Fruit fly (Drosophila melanogaster) whole organism, prepupa: Measurements from ENCODE around the gene Tlk.

Experiments used
- Blimp-1 ChIP-seq: fragments of 200-800 bp; sonication (Bioruptor generic); optimal IDR thresholded peaks from 3 replicates; lab custom pipeline; 2017; ENCODE audit warnings: missing biosample characterization, missing genetic modification characterization, mild to moderate bottlenecking, moderate library complexity, missing genetic modification reagents
- CG10631 ChIP-seq: fragments of 200-800 bp; sonication (Bioruptor generic); optimal IDR thresholded peaks from 2 replicates; lab custom pipeline; 2016; ENCODE audit warnings: missing biosample characterization, missing genetic modification characterization
- CG10669 ChIP-seq: fragments of 200-800 bp; sonication (Bioruptor generic); optimal IDR thresholded peaks from 3 replicates; lab custom pipeline; 2018; ENCODE audit warnings: missing biosample characterization, mild to moderate bottlenecking, missing genetic modification characterization, moderate library complexity
- CG11294 ChIP-seq: fragments of 200-800 bp; sonication (Bioruptor generic); IDR thresholded peaks from 2 replicates; pipeline ENCODE4 v1.3.6; 2022; ENCODE audit warnings: missing biosample characterization, missing genetic modification characterization
- CG11762 ChIP-seq: fragments of 200-800 bp; sonication (Bioruptor generic); optimal IDR thresholded peaks from 3 replicates; lab custom pipeline; 2016; ENCODE audit warnings: missing biosample characterization, missing genetic modification characterization; ENCODE audit not compliant: insufficient read depth
- CG11902 ChIP-seq: fragments of 200-800 bp; sonication (Bioruptor generic); optimal IDR thresholded peaks from 3 replicates; lab custom pipeline; 2016; ENCODE audit warnings: missing biosample characterization, missing genetic modification characterization
- CG15336 ChIP-seq: fragments of 200-800 bp; sonication (Bioruptor generic); IDR thresholded peaks from 2 replicates; pipeline ENCODE4 v1.3.6; 2022; ENCODE audit warnings: missing biosample characterization, missing genetic modification characterization
- CG1621 ChIP-seq: fragments of 200-800 bp; sonication (Bioruptor generic); optimal IDR thresholded peaks from 3 replicates; lab custom pipeline; 2018; ENCODE audit warnings: missing biosample characterization, mild to moderate bottlenecking, missing genetic modification characterization
- CG16779 ChIP-seq: fragments of 200-800 bp; sonication (Bioruptor generic); optimal IDR thresholded peaks from 3 replicates; lab custom pipeline; 2017; ENCODE audit warnings: missing biosample characterization, mild to moderate bottlenecking, missing genetic modification characterization
- CG3032 ChIP-seq: fragments of 200-800 bp; optimal IDR thresholded peaks from 2 replicates; lab custom pipeline; 2019; ENCODE audit warnings: missing biosample characterization, mild to moderate bottlenecking, missing genetic modification characterization, moderate library complexity
- CG32006 ChIP-seq: fragments of 200-800 bp; sonication (Bioruptor generic); optimal IDR thresholded peaks from 3 replicates; lab custom pipeline; 2017; ENCODE audit warnings: missing biosample characterization, mild to moderate bottlenecking, missing genetic modification characterization
- CG34406 ChIP-seq: fragments of 200-800 bp; sonication (Bioruptor generic); optimal IDR thresholded peaks from 3 replicates; lab custom pipeline; 2016; ENCODE audit warnings: missing biosample characterization, missing genetic modification characterization
- CG3919 ChIP-seq: fragments of 200-800 bp; sonication (Bioruptor generic); optimal IDR thresholded peaks from 3 replicates; lab custom pipeline; 2016; ENCODE audit warnings: missing biosample characterization, missing genetic modification characterization
- CG4318 ChIP-seq: fragments of 200-800 bp; sonication (Bioruptor generic); optimal IDR thresholded peaks from 3 replicates; lab custom pipeline; 2017; ENCODE audit warnings: missing biosample characterization, mild to moderate bottlenecking, missing genetic modification characterization
- CG6276 ChIP-seq: fragments of 200-800 bp; sonication (Bioruptor generic); optimal IDR thresholded peaks from 2 replicates; lab custom pipeline; 2017; ENCODE audit warnings: missing biosample characterization, mild to moderate bottlenecking, missing genetic modification characterization
- CG7368 ChIP-seq: fragments of 200-800 bp; sonication (Bioruptor generic); optimal IDR thresholded peaks from 3 replicates; lab custom pipeline; 2016; ENCODE audit warnings: missing biosample characterization, missing genetic modification characterization
- CG8119 ChIP-seq: fragments of 200-800 bp; sonication (Bioruptor generic); IDR thresholded peaks from 3 replicates; pipeline ENCODE4 v1.3.6; 2022; ENCODE audit warnings: missing biosample characterization, missing genetic modification characterization
- CG8319 ChIP-seq: fragments of 200-800 bp; sonication (Bioruptor generic); optimal IDR thresholded peaks from 3 replicates; lab custom pipeline; 2016; ENCODE audit warnings: missing biosample characterization, missing genetic modification characterization
- Eip75B ChIP-seq: fragments of 200-800 bp; sonication (Bioruptor generic); optimal IDR thresholded peaks from 3 replicates; lab custom pipeline; 2016; ENCODE audit warnings: missing biosample characterization, missing genetic modification characterization
- Eip93F ChIP-seq: fragments of 200-800 bp; sonication (Bioruptor generic); optimal IDR thresholded peaks from 2 replicates; lab custom pipeline; 2016; ENCODE audit warnings: missing biosample characterization, mild to moderate bottlenecking, missing genetic modification characterization
- Ets21C ChIP-seq: fragments of 200-800 bp; sonication (Bioruptor generic); optimal IDR thresholded peaks from 3 replicates; lab custom pipeline; 2016; ENCODE audit warnings: missing biosample characterization, missing genetic modification characterization
- Ets96B ChIP-seq: fragments of 200-800 bp; optimal IDR thresholded peaks from 2 replicates; lab custom pipeline; 2019; ENCODE audit warnings: missing biosample characterization, mild to moderate bottlenecking, missing genetic modification characterization, moderate library complexity
- Hr39 ChIP-seq: fragments of 200-800 bp; sonication (Bioruptor generic); optimal IDR thresholded peaks from 2 replicates; lab custom pipeline; 2016; ENCODE audit warnings: missing biosample characterization, missing genetic modification characterization
- Hr4 ChIP-seq: fragments of 200-800 bp; sonication (Bioruptor generic); optimal IDR thresholded peaks from 3 replicates; lab custom pipeline; 2016; ENCODE audit warnings: missing biosample characterization, missing genetic modification characterization
- Lpt ChIP-seq: fragments of 200-800 bp; sonication (Bioruptor generic); optimal IDR thresholded peaks from 3 replicates; lab custom pipeline; 2016; ENCODE audit warnings: missing biosample characterization, missing genetic modification characterization
- Met ChIP-seq: fragments of 200-800 bp; sonication (Bioruptor generic); optimal IDR thresholded peaks from 3 replicates; lab custom pipeline; 2016; ENCODE audit warnings: missing biosample characterization, missing genetic modification characterization
- OdsH ChIP-seq: fragments of 200-800 bp; sonication (Bioruptor generic); optimal IDR thresholded peaks from 3 replicates; lab custom pipeline; 2016; ENCODE audit warnings: missing biosample characterization, missing genetic modification characterization
- Smox ChIP-seq: fragments of 200-800 bp; sonication (Bioruptor generic); optimal IDR thresholded peaks from 3 replicates; lab custom pipeline; 2016; ENCODE audit warnings: missing biosample characterization, missing genetic modification characterization
- Sox14 ChIP-seq: fragments of 200-800 bp; sonication (Bioruptor generic); optimal IDR thresholded peaks from 3 replicates; lab custom pipeline; 2016; ENCODE audit warnings: missing biosample characterization, missing genetic modification characterization
- Sox15 ChIP-seq: fragments of 200-800 bp; sonication (Bioruptor generic); optimal IDR thresholded peaks from 3 replicates; lab custom pipeline; 2016; ENCODE audit warnings: missing biosample characterization, missing genetic modification characterization
- acj6 ChIP-seq: fragments of 200-800 bp; sonication (Bioruptor generic); optimal IDR thresholded peaks from 3 replicates; lab custom pipeline; 2016; ENCODE audit warnings: missing biosample characterization, missing genetic modification characterization
- dac ChIP-seq: fragments of 200-800 bp; sonication (Bioruptor generic); optimal IDR thresholded peaks from 2 replicates; lab custom pipeline; 2017; ENCODE audit warnings: missing biosample characterization, mild to moderate bottlenecking, missing genetic modification characterization
- dsx ChIP-seq: fragments of 200-800 bp; optimal IDR thresholded peaks from 3 replicates; lab custom pipeline; 2019; ENCODE audit warnings: missing biosample characterization, mild to moderate bottlenecking, missing genetic modification characterization, moderate library complexity; ENCODE audit not compliant: poor library complexity, severe bottlenecking
- eg ChIP-seq: fragments of 200-800 bp; sonication (Bioruptor generic); IDR thresholded peaks from 3 replicates; pipeline ENCODE4 v1.3.6; 2022; ENCODE audit warnings: missing biosample characterization, missing genetic modification characterization
- esn ChIP-seq: fragments of 200-800 bp; sonication (Bioruptor generic); optimal IDR thresholded peaks from 2 replicates; lab custom pipeline; 2016; ENCODE audit warnings: missing biosample characterization, mild to moderate bottlenecking, missing genetic modification characterization, moderate library complexity
- fd59A ChIP-seq: fragments of 200-800 bp; sonication (Bioruptor generic); optimal IDR thresholded peaks from 2 replicates; lab custom pipeline; 2017; ENCODE audit warnings: missing biosample characterization, mild to moderate bottlenecking, missing genetic modification characterization, missing genetic modification reagents
- fkh ChIP-seq: fragments of 200-800 bp; sonication (Bioruptor generic); optimal IDR thresholded peaks from 3 replicates; lab custom pipeline; 2017; ENCODE audit warnings: missing biosample characterization, mild to moderate bottlenecking, missing genetic modification characterization, moderate library complexity
- lz ChIP-seq: fragments of 200-800 bp; sonication (Bioruptor generic); optimal IDR thresholded peaks from 3 replicates; lab custom pipeline; 2016; ENCODE audit warnings: missing biosample characterization, missing genetic modification characterization
- net ChIP-seq: fragments of 200-800 bp; sonication (Bioruptor generic); optimal IDR thresholded peaks from 3 replicates; lab custom pipeline; 2016; ENCODE audit warnings: missing biosample characterization, missing genetic modification characterization
- pdm3 ChIP-seq: fragments of 200-800 bp; sonication (Bioruptor generic); optimal IDR thresholded peaks from 3 replicates; lab custom pipeline; 2016; ENCODE audit warnings: missing biosample characterization, missing genetic modification characterization
- salr ChIP-seq, 2 experiments: fragments of 200-800 bp; sonication (Bioruptor generic); optimal IDR thresholded peaks; 3 replicates each; lab custom pipeline; 2016 to 2018; ENCODE audit warnings: missing biosample characterization in 2 of 2, missing genetic modification characterization in 2 of 2, mild to moderate bottlenecking in 1 of 2
- spab ChIP-seq: fragments of 200-800 bp; sonication (Bioruptor generic); optimal IDR thresholded peaks from 2 replicates; lab custom pipeline; 2017; ENCODE audit warnings: missing biosample characterization, mild to moderate bottlenecking, missing genetic modification characterization, missing genetic modification reagents
- ss ChIP-seq, 2 experiments: fragments of 200-800 bp; sonication (Bioruptor generic); optimal IDR thresholded peaks; 2 replicates in 1 of 2; 3 replicates in 1 of 2; lab custom pipeline; 2017 to 2018; ENCODE audit warnings: mild to moderate bottlenecking in 2 of 2, missing biosample characterization in 2 of 2, missing genetic modification characterization in 2 of 2, moderate library complexity in 1 of 2
- svp ChIP-seq: fragments of 200-800 bp; sonication (Bioruptor generic); peaks from one replicate; lab custom pipeline; 2016; ENCODE audit warnings: missing biosample characterization, missing genetic modification characterization
- topi ChIP-seq: fragments of 200-800 bp; sonication (Bioruptor generic); optimal IDR thresholded peaks from 3 replicates; lab custom pipeline; 2016; ENCODE audit warnings: missing biosample characterization, missing genetic modification characterization

Gene Tlk

dm6 chrX:3775822-3776668 is 56.2 kb downstream of the Tlk start (continued):
- peak; percentile 56 for TF ChIP-seq esn (GFP tag; lab: Kevin White, UChicago)
- no peak for TF ChIP-seq CG4318
- peak; percentile 80 for TF ChIP-seq CG10669 (GFP tag; lab: Kevin White, UChicago)
- TF ChIP-seq fd59A (GFP tag; lab: Kevin White, UChicago): peak; percentile 36
- peak; percentile 71 for TF ChIP-seq Sox14
- peak; percentile 43 for TF ChIP-seq OdsH (GFP tag; lab: Kevin White, UChicago)
- no peak for TF ChIP-seq CG11902 (GFP tag; lab: Kevin White, UChicago)
- TF ChIP-seq CG8319: peak; percentile 23
- peak; percentile 33 for TF ChIP-seq Smox
- peak; percentile 62 for TF ChIP-seq dsx (GFP tag; lab: Kevin White, UChicago)
- TF ChIP-seq net (GFP tag; lab: Kevin White, UChicago): peak; percentile 87
- TF ChIP-seq CG1621 (tag; lab: Kevin White, UChicago): peak; percentile 82
- peak; percentile 84 for TF ChIP-seq svp (GFP tag; lab: Kevin White, UChicago)
- TF ChIP-seq CG32006 (GFP tag; lab: Kevin White, UChicago): peak; percentile 74
- TF ChIP-seq Hr39 (GFP tag; lab: Kevin White, UChicago): no peak
- TF ChIP-seq fkh (GFP tag; lab: Kevin White, UChicago): peak; percentile 68
- TF ChIP-seq acj6 (GFP tag; lab: Kevin White, UChicago): peak; percentile 47
- TF ChIP-seq Ets21C (GFP tag; lab: Kevin White, UChicago): no peak
- peak; percentile 92 for TF ChIP-seq eg (GFP tag; lab: Robert Waterston, UW)
- peak; percentile 49 for TF ChIP-seq CG11762
- TF ChIP-seq Hr4 (GFP tag; lab: Kevin White, UChicago): peak; percentile 10
- peak; percentile 67 for TF ChIP-seq Eip93F (GFP tag; lab: Kevin White, UChicago)
- peak; percentile 88 for TF ChIP-seq CG16779 (tag; lab: Kevin White, UChicago)
- TF ChIP-seq CG15336 (GFP tag; lab: Robert Waterston, UW): peak; percentile 87

- TF ChIP-seq Hr39 (GFP tag; lab: Kevin White, UChicago) (no peak), CG8119 (GFP tag; lab: Robert Waterston, UW) (peak; percentile 75), Ets96B (tag; lab: Kevin White, UChicago) (peak; percentile 75), CG32006 (GFP tag; lab: Kevin White, UChicago) (peak; percentile 49), CG1621 (tag; lab: Kevin White, UChicago) (peak; percentile 79), CG11762 (no peak), CG11294 (peak; percentile 24; the same call in 1 of the 2 replicates), CG34406 (GFP tag; lab: Kevin White, UChicago) (no peak), Sox15 (GFP tag; lab: Kevin White, UChicago) (no peak), Met (GFP tag; lab: Kevin White, UChicago) (peak; percentile 61), CG3032 (peak; percentile 22), Sox14 (peak; percentile 75), esn (GFP tag; lab: Kevin White, UChicago) (peak; percentile 28), spab (GFP tag; lab: Kevin White, UChicago) (peak; percentile 53), topi (GFP tag; lab: Kevin White, UChicago) (peak; percentile 32), CG10669 (GFP tag; lab: Kevin White, UChicago) (peak; percentile 52), CG11902 (GFP tag; lab: Kevin White, UChicago) (no peak), Lpt (GFP tag; lab: Kevin White, UChicago) (peak; percentile 62), pdm3 (peak; percentile 25), Blimp-1 (GFP tag; lab: Kevin White, UChicago) (peak; percentile 60), svp (GFP tag; lab: Kevin White, UChicago) (peak; percentile 57), acj6 (GFP tag; lab: Kevin White, UChicago) (no peak), dac (GFP tag; lab: Kevin White, UChicago) (peak; percentile 18), fd59A (GFP tag; lab: Kevin White, UChicago) (peak; percentile 53), CG10631 (GFP tag; lab: Kevin White, UChicago) (peak; percentile 10), Smox (no peak), lz (peak; percentile 11), ss (GFP tag; optimal IDR thresholded peaks at IDR 0.05; lab: Kevin White, UChicago) (peak; percentile 82 to 87), CG7368 (peak; percentile 17), CG3919 (GFP tag; lab: Kevin White, UChicago) (peak; percentile 35), eg (GFP tag; lab: Robert Waterston, UW) (peak; percentile 86), OdsH (GFP tag; lab: Kevin White, UChicago) (peak; percentile 22), CG6276 (peak; percentile 64), CG15336 (GFP tag; lab: Robert Waterston, UW) (peak; percentile 69), salr (GFP tag; optimal IDR thresholded peaks at IDR 0.05; lab: Kevin White, UChicago) (peak; percentile 25 to 53), Eip75B (GFP tag; lab: Kevin White, UChicago) (peak; percentile 64), CG4318 (no peak)
These were observed 57.4 kb downstream of the Tlk start for dm6 chrX:3777236-3777635.
